Worm (Caenorhabditis elegans) whole organism, young adult: ENCODE measurements around the gene Y57G11C.38.

Source experiments
- F10E7.11 ChIP-seq: sonication (generic microtip); optimal IDR thresholded peaks from 2 replicates; lab custom pipeline; 2017; ENCODE audit warnings: mild to moderate bottlenecking, missing genetic modification characterization, moderate library complexity, missing compliant biosample characterization
- F33H1.4 ChIP-seq: fragments of 200-800 bp; sonication (Bioruptor generic); IDR thresholded peaks from 2 replicates; pipeline ENCODE4 v1.3.6; 2022; ENCODE audit warnings: missing genetic modification reagents, missing genetic modification characterization, missing compliant biosample characterization
- F55B11.4 ChIP-seq: sonication (generic microtip); optimal IDR thresholded peaks from 2 replicates; lab custom pipeline; 2016; ENCODE audit warnings: missing compliant biosample characterization, missing genetic modification characterization, borderline replicate concordance; ENCODE audit not compliant: insufficient read depth
- Y67H2A.10 ChIP-seq: fragments of 200-800 bp; sonication (Bioruptor generic); conservative IDR thresholded peaks from 2 replicates; pipeline ENCODE4 v1.3.6; 2022; ENCODE audit warnings: missing genetic modification reagents, missing genetic modification characterization, missing compliant biosample characterization
- ZK185.1 ChIP-seq: sonication (generic microtip); optimal IDR thresholded peaks from 2 replicates; lab custom pipeline; 2016; ENCODE audit warnings: mild to moderate bottlenecking, missing genetic modification characterization, missing compliant biosample characterization; ENCODE audit not compliant: poor library complexity, severe bottlenecking
- akir-1 ChIP-seq: fragments of 200-800 bp; sonication (Bioruptor generic); optimal IDR thresholded peaks from 2 replicates; lab custom pipeline; 2018; ENCODE audit warnings: mild to moderate bottlenecking, missing genetic modification characterization, moderate library complexity, missing compliant biosample characterization
- aptf-3 ChIP-seq: fragments of 200-800 bp; sonication (Bioruptor generic); IDR thresholded peaks from 2 replicates; pipeline ENCODE4 v1.3.6; 2022; ENCODE audit warnings: missing genetic modification characterization, missing compliant biosample characterization
- atf-7 ChIP-seq: sonication (generic microtip); optimal IDR thresholded peaks from 2 replicates; lab custom pipeline; 2017; ENCODE audit warnings: mild to moderate bottlenecking, missing genetic modification characterization, missing compliant biosample characterization
- athp-1 ChIP-seq: sonication (generic microtip); optimal IDR thresholded peaks from 2 replicates; lab custom pipeline; 2017; ENCODE audit warnings: mild to moderate bottlenecking, missing genetic modification characterization, missing compliant biosample characterization
- attf-6 ChIP-seq: fragments of 200-800 bp; sonication (Bioruptor generic); IDR thresholded peaks from 2 replicates; pipeline ENCODE4 v1.3.6; 2022; ENCODE audit warnings: missing genetic modification reagents, missing genetic modification characterization, missing compliant biosample characterization
- bed-1 ChIP-seq: fragments of 200-800 bp; sonication (Bioruptor generic); IDR thresholded peaks from 2 replicates; pipeline ENCODE4 v1.3.6; 2022; ENCODE audit warnings: missing genetic modification reagents, missing genetic modification characterization, missing compliant biosample characterization
- bed-2 ChIP-seq: fragments of 200-800 bp; sonication (Bioruptor generic); IDR thresholded peaks from 2 replicates; pipeline ENCODE4 v1.3.6; 2022; ENCODE audit warnings: missing genetic modification reagents, missing genetic modification characterization, missing compliant biosample characterization
- ccch-3 ChIP-seq: fragments of 200-800 bp; sonication (Bioruptor generic); optimal IDR thresholded peaks from 2 replicates; lab custom pipeline; 2018; ENCODE audit warnings: mild to moderate bottlenecking, missing genetic modification characterization, missing compliant biosample characterization
- cebp-1 ChIP-seq, 2 experiments: fragments of 200-800 bp in 1 of 2; sonication (Bioruptor generic) in 1 of 2; sonication (generic microtip) in 1 of 2; IDR thresholded peaks in 1 of 2; optimal IDR thresholded peaks in 1 of 2; 2 replicates each; pipeline versions ENCODE4 v1.3.6 to Lab custom; 2017 to 2022; ENCODE audit warnings: missing compliant biosample characterization in 2 of 2, missing genetic modification characterization in 2 of 2, mild to moderate bottlenecking in 1 of 2, missing genetic modification reagents in 1 of 2, moderate library complexity in 1 of 2
- ceh-91 ChIP-seq: fragments of 200-800 bp; sonication (Bioruptor generic); IDR thresholded peaks from 2 replicates; pipeline ENCODE4 v1.3.6; 2022; ENCODE audit warnings: missing genetic modification reagents, missing genetic modification characterization, missing compliant biosample characterization
- dox-1 ChIP-seq: fragments of 200-800 bp; sonication (Bioruptor generic); IDR thresholded peaks from 2 replicates; pipeline ENCODE4 v1.3.6; 2022; ENCODE audit warnings: missing genetic modification reagents, missing genetic modification characterization, missing compliant biosample characterization
- dpl-1 ChIP-seq: fragments of 150-350 bp; optimal IDR thresholded peaks from 2 replicates; lab custom pipeline; 2014; ENCODE audit warnings: missing biosample characterization, missing genetic modification reagents, missing genetic modification characterization
- efl-1 ChIP-seq: fragments of 150-350 bp; optimal IDR thresholded peaks from 2 replicates; lab custom pipeline; 2014; ENCODE audit warnings: missing biosample characterization, missing genetic modification reagents, missing genetic modification characterization
- hlh-26 ChIP-seq: fragments of 200-800 bp; sonication (Bioruptor generic); conservative IDR thresholded peaks from 2 replicates; pipeline ENCODE4 v1.3.6; 2022; ENCODE audit warnings: missing genetic modification reagents, missing genetic modification characterization, missing compliant biosample characterization
- hsf-1 ChIP-seq: fragments of 200-800 bp; sonication (Bioruptor generic); IDR thresholded peaks from 2 replicates; pipeline ENCODE4 v1.3.6; 2022; ENCODE audit warnings: missing genetic modification reagents, missing genetic modification characterization, missing compliant biosample characterization
- lin-26 ChIP-seq: fragments of 200-800 bp; sonication (Bioruptor generic); IDR thresholded peaks from 2 replicates; pipeline ENCODE4 v1.3.6; 2022; ENCODE audit warnings: missing genetic modification reagents, missing genetic modification characterization, missing compliant biosample characterization
- lin-54 ChIP-seq: fragments of 200-800 bp; sonication (Bioruptor generic); optimal IDR thresholded peaks from 2 replicates; lab custom pipeline; 2018; ENCODE audit warnings: mild to moderate bottlenecking, missing genetic modification characterization, missing compliant biosample characterization
- madf-6 ChIP-seq: fragments of 200-800 bp; sonication (Bioruptor generic); IDR thresholded peaks from 2 replicates; pipeline ENCODE4 v1.3.6; 2022; ENCODE audit warnings: missing genetic modification reagents, missing genetic modification characterization, missing compliant biosample characterization
- mxl-1 ChIP-seq: sonication (generic microtip); optimal IDR thresholded peaks from 2 replicates; lab custom pipeline; 2016; ENCODE audit warnings: missing genetic modification characterization, missing compliant biosample characterization
- nfyb-1 ChIP-seq: fragments of 200-800 bp; sonication (Bioruptor generic); IDR thresholded peaks from 2 replicates; pipeline ENCODE4 v1.3.6; 2022; ENCODE audit warnings: missing genetic modification reagents, missing genetic modification characterization, missing compliant biosample characterization
- nhr-120 ChIP-seq: fragments of 200-800 bp; sonication (Bioruptor generic); IDR thresholded peaks from 2 replicates; pipeline ENCODE4 v1.3.6; 2022; ENCODE audit warnings: missing genetic modification characterization, missing compliant biosample characterization
- nhr-27 ChIP-seq: fragments of 200-800 bp; sonication (Bioruptor generic); optimal IDR thresholded peaks from 2 replicates; lab custom pipeline; 2018; ENCODE audit warnings: mild to moderate bottlenecking, missing genetic modification characterization, moderate library complexity, missing compliant biosample characterization
- nhr-80 ChIP-seq: sonication (generic microtip); optimal IDR thresholded peaks from 2 replicates; lab custom pipeline; 2016; ENCODE audit warnings: missing genetic modification characterization, missing compliant biosample characterization
- nhr-90 ChIP-seq: sonication (generic microtip); optimal IDR thresholded peaks from 2 replicates; lab custom pipeline; 2016; ENCODE audit warnings: missing genotype, mild to moderate bottlenecking, missing genetic modification characterization, missing compliant biosample characterization
- pbrm-1 ChIP-seq: fragments of 200-800 bp; sonication (Bioruptor generic); IDR thresholded peaks from 2 replicates; pipeline ENCODE4 v1.3.6; 2022; ENCODE audit warnings: missing genetic modification reagents, missing genetic modification characterization, missing compliant biosample characterization
- pha-4 ChIP-seq: fragments of 150-350 bp; sonication (generic microtip); optimal IDR thresholded peaks from 2 replicates; lab custom pipeline; 2014; ENCODE audit warnings: missing biosample characterization, missing genetic modification reagents, missing genetic modification characterization
- repo-1 ChIP-seq: sonication (generic microtip); optimal IDR thresholded peaks from 2 replicates; lab custom pipeline; 2017; ENCODE audit warnings: mild to moderate bottlenecking, missing genetic modification characterization, missing compliant biosample characterization
- rpc-1 ChIP-seq, 2 experiments: fragments of 150-350 bp in 1 of 2; sonication (generic microtip) in 1 of 2; optimal IDR thresholded peaks; 2 replicates each; lab custom pipeline; 2014 to 2018; ENCODE audit warnings: missing biosample characterization in 1 of 2, missing genetic modification characterization in 1 of 2, missing genetic modification reagents in 1 of 2, missing genotype in 1 of 2
- sea-2 ChIP-seq: fragments of 200-800 bp; sonication (Bioruptor generic); IDR thresholded peaks from 2 replicates; pipeline ENCODE4 v1.3.6; 2022; ENCODE audit warnings: missing genetic modification characterization, missing compliant biosample characterization
- snpc-4 ChIP-seq, 5 experiments: fragments of 150-350 bp in 1 of 5; sonication (generic microtip) in 4 of 5; optimal IDR thresholded peaks; 2 replicates each; lab custom pipeline; 2014 to 2018; ENCODE audit warnings: missing genetic modification characterization in 5 of 5, missing biosample characterization in 3 of 5, antibody characterized with exemption in 2 of 5, mild to moderate bottlenecking in 2 of 5, missing compliant biosample characterization in 2 of 5, missing genotype in 2 of 5, moderate library complexity in 2 of 5, missing genetic modification reagents in 1 of 5
- sptf-2 ChIP-seq: fragments of 200-800 bp; sonication (Bioruptor generic); optimal IDR thresholded peaks from 2 replicates; lab custom pipeline; 2018; ENCODE audit warnings: mild to moderate bottlenecking, missing genetic modification characterization, missing compliant biosample characterization
- tlf-1 ChIP-seq: fragments of 200-800 bp; sonication (Bioruptor generic); optimal IDR thresholded peaks from 2 replicates; lab custom pipeline; 2018; ENCODE audit warnings: mild to moderate bottlenecking, missing genetic modification characterization, missing compliant biosample characterization
- unc-130 ChIP-seq: sonication (generic microtip); optimal IDR thresholded peaks from 2 replicates; lab custom pipeline; 2016; ENCODE audit warnings: missing genetic modification reagents, missing genetic modification characterization, missing compliant biosample characterization
- zfh-2 ChIP-seq: fragments of 200-800 bp; sonication (Bioruptor generic); conservative IDR thresholded peaks from 2 replicates; pipeline ENCODE4 v1.3.6; 2022; ENCODE audit warnings: missing genetic modification reagents, missing genetic modification characterization, missing compliant biosample characterization
- zim-3 ChIP-seq: sonication (generic microtip); optimal IDR thresholded peaks from 2 replicates; lab custom pipeline; 2017; ENCODE audit warnings: mild to moderate bottlenecking, missing genetic modification characterization, moderate library complexity, missing compliant biosample characterization
- ztf-18 ChIP-seq: sonication (generic microtip); optimal IDR thresholded peaks from 2 replicates; lab custom pipeline; 2016; ENCODE audit warnings: missing genotype, mild to moderate bottlenecking, missing genetic modification characterization, missing compliant biosample characterization
- ztf-26 ChIP-seq: sonication (generic microtip); optimal IDR thresholded peaks from 2 replicates; lab custom pipeline; 2017; ENCODE audit warnings: missing genetic modification characterization, missing compliant biosample characterization
- ztf-28 ChIP-seq: fragments of 200-800 bp; sonication (Bioruptor generic); IDR thresholded peaks from 2 replicates; pipeline ENCODE4 v1.3.6; 2022; ENCODE audit warnings: missing genetic modification reagents, missing genetic modification characterization, missing compliant biosample characterization
- ztf-6 ChIP-seq: fragments of 200-800 bp; sonication (Bioruptor generic); IDR thresholded peaks from 2 replicates; pipeline ENCODE4 v1.3.6; 2022; ENCODE audit warnings: missing genetic modification reagents, missing genetic modification characterization, missing compliant biosample characterization

Gene Y57G11C.38

DNA sequence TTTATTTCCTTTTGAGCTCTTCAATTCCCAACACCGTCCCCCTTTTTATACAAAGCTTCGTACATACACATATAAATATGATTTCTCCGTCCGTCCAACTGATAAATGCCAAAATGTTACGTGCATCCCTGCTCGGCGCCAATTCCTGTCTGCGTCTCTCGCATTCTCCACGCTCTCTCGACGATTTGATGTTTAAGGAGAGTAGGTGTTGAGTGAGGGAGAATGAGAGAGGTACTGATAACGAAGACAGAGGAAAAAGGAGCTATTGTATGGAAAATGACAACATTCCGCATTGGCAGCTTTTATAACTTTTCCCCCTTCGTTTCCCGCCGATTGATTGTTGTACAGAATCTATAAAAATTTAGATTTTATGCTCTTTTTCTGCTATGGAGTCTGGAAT is 21.6 kb downstream of the Y57G11C.38 start (continued):
- TF ChIP-seq Y67H2A.10 (GFP tag; lab: Robert Waterston, UW) (no peak), bed-2 (GFP tag; lab: Robert Waterston, UW) (no peak), nhr-27 (tag; lab: Kevin White, UChicago) (no peak), dox-1 (GFP tag; lab: Robert Waterston, UW) (no peak), madf-6 (GFP tag; lab: Robert Waterston, UW) (no peak), dpl-1 (GFP tag; lab: Kevin White, UChicago) (no peak), sea-2 (GFP tag; lab: Robert Waterston, UW) (no peak), ccch-3 (no peak), ztf-26 (no peak), efl-1 (GFP tag; lab: Kevin White, UChicago) (no peak), repo-1 (tag; lab: Kevin White, UChicago) (no peak), F55B11.4 (tag; lab: Kevin White, UChicago) (no peak), lin-26 (no peak), akir-1 (GFP tag; lab: Kevin White, UChicago) (no peak), pha-4 (no peak), sptf-2 (GFP tag; lab: Kevin White, UChicago) (no peak), zim-3 (tag; lab: Kevin White, UChicago) (no peak), hlh-26 (GFP tag; lab: Robert Waterston, UW) (no peak)

DNA sequence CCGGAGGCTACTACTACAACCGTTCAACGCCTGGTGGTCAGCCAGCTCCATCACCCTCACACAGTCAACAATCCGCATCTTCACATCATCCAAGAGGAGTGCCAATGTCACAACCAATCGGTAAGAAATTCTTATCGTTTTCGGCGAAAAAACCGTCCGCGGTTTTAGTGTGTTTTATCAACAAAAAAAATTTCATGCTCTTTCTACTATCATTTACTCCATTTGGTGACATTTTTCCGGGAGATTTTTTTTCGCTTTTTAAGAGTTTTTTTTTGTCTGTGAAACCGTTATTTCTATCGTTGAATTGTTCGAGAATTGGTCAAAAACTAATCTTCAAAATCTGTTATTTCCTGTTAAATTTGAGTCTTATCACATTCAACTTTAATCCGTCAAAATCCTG is 23.3 kb downstream of the Y57G11C.38 start:
- TF ChIP-seq pbrm-1 (GFP tag; lab: Robert Waterston, UW) = no peak
- TF ChIP-seq zfh-2 (GFP tag; lab: Robert Waterston, UW) = no peak
- TF ChIP-seq nhr-80 (tag; lab: Kevin White, UChicago) = peak; percentile 69
- TF ChIP-seq cebp-1 (GFP tag; IDR thresholded peaks at IDR 0.05; lab: Robert Waterston, UW) = no peak
- TF ChIP-seq cebp-1 (tag; optimal IDR thresholded peaks at IDR 0.05; lab: Kevin White, UChicago) = no peak
- TF ChIP-seq mxl-1 = no peak
- no peak for TF ChIP-seq aptf-3 (GFP tag; lab: Robert Waterston, UW)
- TF ChIP-seq hsf-1 (GFP tag; lab: Robert Waterston, UW) = no peak
- TF ChIP-seq attf-6 (GFP tag; lab: Robert Waterston, UW) = no peak

DNA sequence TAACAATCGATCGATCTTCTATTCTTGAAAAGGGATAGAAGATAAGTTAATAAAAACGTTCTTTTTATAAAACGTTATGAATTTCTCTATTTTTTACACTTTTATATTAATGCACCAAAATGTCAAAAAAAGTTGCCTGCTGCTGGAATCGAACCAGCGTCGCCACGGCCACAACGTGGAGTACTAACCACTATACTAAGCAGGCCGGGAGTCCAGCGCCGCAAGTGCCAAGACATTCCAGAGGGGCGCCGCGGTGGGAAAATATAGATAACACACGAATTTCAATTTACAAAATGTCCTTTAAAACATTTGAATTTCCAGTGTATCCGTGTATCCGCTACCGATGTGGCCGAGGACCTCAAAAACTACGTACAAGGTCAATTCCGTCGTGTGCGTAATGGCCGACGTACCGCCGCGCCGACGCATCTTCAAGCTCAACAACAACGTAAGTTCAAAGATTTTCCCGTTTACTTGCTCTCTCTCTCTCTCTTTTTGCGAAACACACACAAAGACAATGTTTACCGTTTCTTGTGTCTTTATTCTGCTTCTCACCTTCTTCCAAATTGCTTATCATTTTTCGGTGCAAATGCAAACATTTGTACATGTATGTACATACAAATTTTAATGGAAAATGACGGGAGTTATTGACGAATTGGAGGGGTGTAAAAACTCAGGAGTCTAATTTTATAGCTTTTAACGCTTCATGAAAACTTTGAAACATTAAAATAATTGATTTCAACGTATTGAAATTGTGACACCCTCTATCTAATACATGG is 26.8 kb downstream of the Y57G11C.38 start:
- TF ChIP-seq nhr-80 (tag; lab: Kevin White, UChicago) (peak; percentile 11), nhr-120 (no peak), ZK185.1 (tag; lab: Kevin White, UChicago) (peak; percentile 49), nfyb-1 (GFP tag; lab: Robert Waterston, UW) (no peak), ztf-28 (GFP tag; lab: Robert Waterston, UW) (peak; percentile 62; the same call in 1 of the 2 replicates), rpc-1 (optimal IDR thresholded peaks at IDR 0.05; lab: Kevin White, UChicago) (peak; percentile 53), rpc-1 (tag; optimal IDR thresholded peaks at IDR 0.05; lab: Kevin White, UChicago) (peak; percentile 75), snpc-4 (GFP tag; optimal IDR thresholded peaks at IDR 0.05; lab: Kevin White, UChicago) (peak; percentile 90), snpc-4 (tag; optimal IDR thresholded peaks at IDR 0.05; lab: Kevin White, UChicago) (peak; percentile 17 to 98 (median 96)), atf-7 (tag; lab: Kevin White, UChicago) (no peak), athp-1 (no peak), ztf-6 (GFP tag; lab: Robert Waterston, UW) (no peak), ztf-18 (tag; lab: Kevin White, UChicago) (peak; percentile 72), nhr-90 (tag; lab: Kevin White, UChicago) (peak; percentile 38), ceh-91 (GFP tag; lab: Robert Waterston, UW) (no peak), bed-1 (GFP tag; lab: Robert Waterston, UW) (no peak), dpl-1 (GFP tag; lab: Kevin White, UChicago) (no peak), unc-130 (GFP tag; lab: Kevin White, UChicago) (no peak), lin-54 (GFP tag; lab: Kevin White, UChicago) (no peak), F33H1.4 (GFP tag; lab: Robert Waterston, UW) (no peak), F10E7.11 (tag; lab: Kevin White, UChicago) (no peak), mxl-1 (peak; percentile 29), tlf-1 (GFP tag; lab: Kevin White, UChicago) (no peak)
